Worm (Caenorhabditis elegans) whole organism, mixed stage, embryonic: ENCODE results near the gene fbxb-22.

Experiments used
- M03D4.4 ChIP-seq: sonication (generic microtip); optimal IDR thresholded peaks from 2 replicates; lab custom pipeline; 2017; ENCODE audit warnings: mild to moderate bottlenecking, missing genetic modification characterization, missing compliant biosample characterization
- bed-3 ChIP-seq: fragments of 200-800 bp; sonication (Bioruptor generic); optimal IDR thresholded peaks from 3 replicates; lab custom pipeline; 2018; ENCODE audit warnings: mild to moderate bottlenecking, missing genetic modification characterization, moderate library complexity, missing compliant biosample characterization
- blmp-1 ChIP-seq: fragments of 150-350 bp; optimal IDR thresholded peaks from 2 replicates; lab custom pipeline; 2014; ENCODE audit warnings: missing biosample characterization, missing genetic modification characterization
- ceh-39 ChIP-seq: fragments of 150-350 bp; optimal IDR thresholded peaks from 2 replicates; lab custom pipeline; 2014; ENCODE audit warnings: missing biosample characterization, missing genetic modification characterization
- ceh-43 ChIP-seq: fragments of 200-800 bp; sonication (Bioruptor generic); optimal IDR thresholded peaks from 2 replicates; lab custom pipeline; 2018; ENCODE audit warnings: mild to moderate bottlenecking, missing genetic modification characterization, moderate library complexity, missing compliant biosample characterization
- ceh-83 ChIP-seq: fragments of 200-800 bp; sonication (Bioruptor generic); optimal IDR thresholded peaks from 2 replicates; lab custom pipeline; 2018; ENCODE audit warnings: mild to moderate bottlenecking, missing genetic modification characterization, missing compliant biosample characterization
- ces-1 ChIP-seq: fragments of 150-350 bp; optimal IDR thresholded peaks from 2 replicates; lab custom pipeline; 2014; ENCODE audit warnings: missing biosample characterization, missing genetic modification reagents, missing genetic modification characterization
- cnd-1 ChIP-seq: fragments of 200-800 bp; sonication (Bioruptor generic); optimal IDR thresholded peaks from 2 replicates; lab custom pipeline; 2018; ENCODE audit warnings: mild to moderate bottlenecking, missing genetic modification characterization, missing compliant biosample characterization
- elt-1 ChIP-seq: sonication (generic microtip); optimal IDR thresholded peaks from 2 replicates; lab custom pipeline; 2017; ENCODE audit warnings: missing genetic modification characterization, mild to moderate bottlenecking, missing compliant biosample characterization, antibody characterized with exemption, moderate library complexity, borderline replicate concordance; ENCODE audit not compliant: insufficient read depth
- elt-3 ChIP-seq: fragments of 150-350 bp; optimal IDR thresholded peaks from 2 replicates; lab custom pipeline; 2014; ENCODE audit warnings: missing biosample characterization, missing genetic modification characterization
- flh-1 ChIP-seq: fragments of 200-800 bp; sonication (Bioruptor generic); optimal IDR thresholded peaks from 2 replicates; lab custom pipeline; 2018; ENCODE audit warnings: mild to moderate bottlenecking, missing genetic modification characterization, moderate library complexity, missing compliant biosample characterization
- ham-2 ChIP-seq: fragments of 200-800 bp; sonication (Bioruptor generic); optimal IDR thresholded peaks from 2 replicates; lab custom pipeline; 2018; ENCODE audit warnings: mild to moderate bottlenecking, missing genetic modification characterization, missing compliant biosample characterization
- hlh-1 ChIP-seq: fragments of 150-350 bp; optimal IDR thresholded peaks from 2 replicates; lab custom pipeline; 2014; ENCODE audit warnings: missing biosample characterization, missing genetic modification reagents, missing genetic modification characterization
- lin-13 ChIP-seq: fragments of 150-350 bp; optimal IDR thresholded peaks from 2 replicates; lab custom pipeline; 2014; ENCODE audit warnings: missing biosample characterization, missing genetic modification characterization
- lin-32 ChIP-seq: fragments of 200-800 bp; sonication (Bioruptor generic); optimal IDR thresholded peaks from 2 replicates; lab custom pipeline; 2018; ENCODE audit warnings: mild to moderate bottlenecking, missing genetic modification characterization, missing compliant biosample characterization
- lsy-2 ChIP-seq: fragments of 150-350 bp; optimal IDR thresholded peaks from 2 replicates; lab custom pipeline; 2014; ENCODE audit warnings: missing biosample characterization, missing genetic modification characterization
- mab-5 ChIP-seq: fragments of 150-350 bp; optimal IDR thresholded peaks from 2 replicates; lab custom pipeline; 2014; ENCODE audit warnings: missing biosample characterization, missing genetic modification characterization
- mep-1 ChIP-seq: fragments of 150-350 bp; optimal IDR thresholded peaks from 2 replicates; lab custom pipeline; 2017; ENCODE audit warnings: missing biosample characterization, missing genetic modification reagents, missing genetic modification characterization, inconsistent platforms
- mls-2 ChIP-seq: sonication (generic microtip); optimal IDR thresholded peaks from 2 replicates; lab custom pipeline; 2016; ENCODE audit warnings: mild to moderate bottlenecking, missing genetic modification characterization, moderate library complexity, missing compliant biosample characterization
- nhr-2 ChIP-seq: fragments of 150-350 bp; optimal IDR thresholded peaks from 2 replicates; lab custom pipeline; 2014; ENCODE audit warnings: missing biosample characterization, missing genetic modification characterization
- nhr-237 ChIP-seq: fragments of 150-350 bp; optimal IDR thresholded peaks from 2 replicates; lab custom pipeline; 2014; ENCODE audit warnings: missing biosample characterization, missing genetic modification characterization
- nhr-76 ChIP-seq: sonication (generic microtip); optimal IDR thresholded peaks from 2 replicates; lab custom pipeline; 2017; ENCODE audit warnings: missing biosample characterization, missing genetic modification characterization
- pha-4 ChIP-seq: fragments of 150-350 bp; optimal IDR thresholded peaks from 2 replicates; lab custom pipeline; 2018; ENCODE audit warnings: missing biosample characterization, missing genetic modification reagents, missing genetic modification characterization
- sptf-1 ChIP-seq: sonication (generic microtip); optimal IDR thresholded peaks from 2 replicates; lab custom pipeline; 2017; ENCODE audit warnings: mild to moderate bottlenecking, missing genetic modification characterization, moderate library complexity, missing compliant biosample characterization
- tbx-8 ChIP-seq: fragments of 200-800 bp; sonication (Bioruptor generic); optimal IDR thresholded peaks from 2 replicates; lab custom pipeline; 2018; ENCODE audit warnings: mild to moderate bottlenecking, missing genetic modification characterization, moderate library complexity, missing compliant biosample characterization
- unc-120 ChIP-seq: sonication (generic microtip); optimal IDR thresholded peaks from 2 replicates; lab custom pipeline; 2017; ENCODE audit warnings: missing genetic modification characterization, missing compliant biosample characterization; ENCODE audit not compliant: poor library complexity, severe bottlenecking
- unc-39 ChIP-seq: fragments of 150-350 bp; optimal IDR thresholded peaks from 2 replicates; lab custom pipeline; 2014; ENCODE audit warnings: missing biosample characterization, missing genetic modification characterization
- zip-8 ChIP-seq: fragments of 150-350 bp; optimal IDR thresholded peaks from 2 replicates; lab custom pipeline; 2014; ENCODE audit warnings: missing biosample characterization, missing genetic modification characterization
- ztf-11 ChIP-seq: fragments of 150-350 bp; optimal IDR thresholded peaks from 2 replicates; lab custom pipeline; 2014; ENCODE audit warnings: missing biosample characterization, missing genetic modification characterization

fbxb-22 gene

ce11 chrIII:11853533-11853932 lies 30.0 kb downstream of the fbxb-22 start:
- no peak for TF ChIP-seq unc-120 (tag; lab: Kevin White, UChicago)

ce11 chrIII:11849590-11849989 lies 34.0 kb downstream of the fbxb-22 start:
- no peak for TF ChIP-seq mls-2 (tag; lab: Kevin White, UChicago)
- no peak for TF ChIP-seq flh-1 (GFP tag; lab: Kevin White, UChicago)
- TF ChIP-seq nhr-76 = no peak
- no peak for TF ChIP-seq unc-39 (tag; lab: Kevin White, UChicago)
- no peak for TF ChIP-seq lin-32 (GFP tag; lab: Kevin White, UChicago)
- no peak for TF ChIP-seq hlh-1 (tag; lab: Kevin White, UChicago)
- no peak for TF ChIP-seq ceh-39
- no peak for TF ChIP-seq lin-13 (tag; lab: Kevin White, UChicago)
- no peak for TF ChIP-seq ces-1 (GFP tag; lab: Kevin White, UChicago)
- no peak for TF ChIP-seq ceh-43 (GFP tag; lab: Kevin White, UChicago)
- TF ChIP-seq ham-2 = no peak
- no peak for TF ChIP-seq lsy-2

DNA sequence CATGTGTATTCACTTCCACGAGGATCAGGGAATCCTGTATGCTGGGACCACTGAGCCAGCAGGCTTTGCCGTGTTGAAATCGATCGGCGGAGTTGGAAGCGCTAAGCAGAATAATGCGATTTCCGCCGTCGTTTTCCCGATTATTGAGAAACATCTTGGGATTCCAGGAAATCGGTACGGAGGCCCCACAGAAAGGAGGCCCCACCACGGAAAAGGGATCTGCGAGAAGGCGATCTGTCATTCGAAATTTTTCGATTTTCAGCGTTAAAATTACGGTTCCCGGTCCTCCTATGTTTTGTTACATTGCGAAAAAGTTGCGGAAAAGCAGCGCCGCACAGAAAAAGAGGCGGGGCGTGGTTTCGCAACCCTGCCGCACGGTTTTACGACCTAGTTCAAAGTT lies 35.2 kb downstream of the fbxb-22 start:
- TF ChIP-seq unc-120 (tag; lab: Kevin White, UChicago) (no peak), elt-3 (tag; lab: Kevin White, UChicago) (no peak), unc-39 (tag; lab: Kevin White, UChicago) (no peak), hlh-1 (tag; lab: Kevin White, UChicago) (no peak), ceh-83 (GFP tag; lab: Kevin White, UChicago) (no peak), M03D4.4 (tag; lab: Kevin White, UChicago) (peak; percentile 17), lin-13 (tag; lab: Kevin White, UChicago) (no peak), cnd-1 (tag; lab: Kevin White, UChicago) (peak; percentile 39), ceh-39 (no peak), ztf-11 (tag; lab: Kevin White, UChicago) (no peak), tbx-8 (GFP tag; lab: Kevin White, UChicago) (peak; percentile 8), mab-5 (tag; lab: Kevin White, UChicago) (no peak), pha-4 (tag; lab: Kevin White, UChicago) (no peak), blmp-1 (tag; lab: Kevin White, UChicago) (no peak)

- peak; percentile 96 for TF ChIP-seq lsy-2
- TF ChIP-seq bed-3 (GFP tag; lab: Kevin White, UChicago) = no peak
- TF ChIP-seq mab-5 (tag; lab: Kevin White, UChicago) = no peak
Observed at ce11 chrIII:11847658-11848202, 35.8 kb downstream of the fbxb-22 start, which contains the start of gene mif-1. mif-1 (plus strand) TSS chrIII:11848152.

ce11 chrIII:11847014-11847413 lies 36.5 kb downstream of the fbxb-22 start:
- TF ChIP-seq ces-1 (GFP tag; lab: Kevin White, UChicago) (peak; percentile 26), cnd-1 (tag; lab: Kevin White, UChicago) (no peak)

DNA sequence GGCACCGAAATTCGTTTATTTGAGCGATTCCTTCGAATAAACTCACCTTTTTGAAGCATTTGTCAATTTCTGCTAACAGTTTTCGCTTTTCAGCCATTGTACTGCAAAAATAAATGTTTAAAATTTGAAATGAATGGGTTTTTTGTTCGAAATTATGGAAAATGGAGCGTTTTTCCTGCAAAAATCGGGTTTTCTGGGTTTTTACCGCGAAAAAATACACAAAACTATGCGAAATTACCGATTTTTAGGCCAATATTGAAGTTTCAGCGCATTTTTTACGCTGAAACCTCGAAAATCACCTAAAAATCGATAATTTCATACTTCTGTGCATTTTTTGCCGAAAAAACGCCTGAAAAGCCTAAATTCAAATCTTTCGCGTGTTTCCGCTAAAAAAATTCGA lies 37.2 kb downstream of the fbxb-22 start, which contains the start of gene ntl-3:
Gene ntl-3, minus strand, starts transcription at position 101 of the 400 bp plus-strand sequence.
- TF ChIP-seq bed-3 (GFP tag; lab: Kevin White, UChicago) = no peak
- no peak for TF ChIP-seq tbx-8 (GFP tag; lab: Kevin White, UChicago)
- TF ChIP-seq elt-1 (tag; lab: Kevin White, UChicago) = no peak
- TF ChIP-seq M03D4.4 (tag; lab: Kevin White, UChicago) = no peak
- TF ChIP-seq nhr-237 (tag; lab: Kevin White, UChicago) = no peak
- TF ChIP-seq ham-2 = no peak
- TF ChIP-seq nhr-2 (tag; lab: Kevin White, UChicago) = no peak
- no peak for TF ChIP-seq mep-1 (tag; lab: Kevin White, UChicago)
- TF ChIP-seq elt-3 (tag; lab: Kevin White, UChicago) = no peak
- no peak for TF ChIP-seq zip-8 (tag; lab: Kevin White, UChicago)
- no peak for TF ChIP-seq lsy-2
- no peak for TF ChIP-seq sptf-1
- no peak for TF ChIP-seq ceh-43 (GFP tag; lab: Kevin White, UChicago)
- TF ChIP-seq nhr-76 = no peak
- TF ChIP-seq pha-4 (tag; lab: Kevin White, UChicago) = no peak
- TF ChIP-seq cnd-1 (tag; lab: Kevin White, UChicago) = no peak
- TF ChIP-seq hlh-1 (tag; lab: Kevin White, UChicago) = no peak
- TF ChIP-seq flh-1 (GFP tag; lab: Kevin White, UChicago) = no peak
- TF ChIP-seq unc-39 (tag; lab: Kevin White, UChicago) = no peak
- no peak for TF ChIP-seq lin-32 (GFP tag; lab: Kevin White, UChicago)
